Worm (Caenorhabditis elegans): ENCODE measurements around the gene nspd-2.
"Not testable (repeated sequence)": the region's sequence is repeated elsewhere in the genome, so short reads cannot be mapped to it uniquely, and the experiment has no call there.

The nspd-2 gene

DNA sequence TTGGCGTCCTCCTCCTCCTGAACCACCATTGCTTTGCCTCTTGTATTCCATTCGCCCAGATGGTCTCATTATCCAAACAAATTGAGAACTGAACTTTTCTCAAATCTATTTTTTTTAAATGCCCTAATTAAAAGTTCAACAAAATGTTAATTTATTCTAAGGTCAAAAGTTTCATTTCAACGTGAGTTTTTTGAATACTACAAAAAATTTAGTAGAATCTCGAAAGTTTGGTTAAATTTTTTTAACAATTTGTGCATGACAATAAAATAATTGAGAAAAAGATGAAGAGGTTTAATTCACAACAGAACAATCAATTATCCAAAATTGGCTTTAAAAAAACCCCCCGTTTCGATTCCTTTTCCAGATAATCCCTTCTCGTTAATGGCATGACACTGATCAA lies 48.1 kb downstream of the nspd-2 start, which contains the start of gene F32B6.4:
F32B6.4 (minus strand) TSS at position 101 of the 400 bp plus-strand sequence.
- TF ChIP-seq daf-16 (GFP tag; optimal IDR thresholded peaks at IDR 0.05) (no peak), daf-16 (tag; optimal IDR thresholded peaks at IDR 0.05) (no peak), mdl-1 (tag; optimal IDR thresholded peaks at IDR 0.05) (no peak), arid-1 (GFP tag; conservative IDR thresholded peaks at IDR 0.05) (no peak), set-16 (GFP tag; IDR thresholded peaks at IDR 0.05) (no peak)

DNA sequence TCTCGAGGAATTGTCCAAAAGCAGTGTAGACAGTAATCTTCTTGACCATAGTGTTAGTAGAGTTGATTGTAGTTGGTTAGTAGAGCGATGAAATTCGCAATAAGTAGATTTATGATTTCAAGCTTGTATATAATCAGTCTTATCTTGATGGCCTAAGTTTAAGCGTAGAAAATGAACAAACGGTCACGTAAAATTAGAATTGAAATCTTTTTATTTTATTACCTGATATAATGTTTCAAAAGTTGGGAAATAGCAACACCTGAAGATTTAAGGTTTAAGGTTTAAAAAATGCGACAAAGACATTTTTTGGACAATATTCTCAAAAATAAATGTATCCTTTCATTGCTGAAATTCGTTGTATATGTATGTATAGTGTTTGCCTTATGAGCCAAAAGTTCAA lies 49.8 kb downstream of the nspd-2 start, which contains the start of gene sss-1:
sss-1 (minus strand) TSS at position 101 of the 400 bp plus-strand sequence.
- not testable (repeated sequence) for TF ChIP-seq mep-1 (tag; optimal IDR thresholded peaks at IDR 0.05); unc-39 (tag; optimal IDR thresholded peaks at IDR 0.05); nhr-25 (tag; optimal IDR thresholded peaks at IDR 0.05; ENCODE audit: borderline replicate concordance, insufficient read depth)
